Fruit fly (Drosophila melanogaster) whole organism, embryonic: ENCODE measurements around the gene alphaSnap.

ENCODE experiments used
- Ada2b ChIP-seq: fragments of 200-800 bp; sonication (Bioruptor generic); IDR thresholded peaks from 2 replicates; pipeline ENCODE4 v1.3.6; 2022; ENCODE audit warnings: missing biosample characterization, missing genetic modification characterization
- B-H2 ChIP-seq: fragments of 200-800 bp; sonication (Bioruptor generic); optimal IDR thresholded peaks from 2 replicates; lab custom pipeline; 2018; ENCODE audit warnings: missing biosample characterization, mild to moderate bottlenecking, missing genetic modification characterization
- CG10267 ChIP-seq: fragments of 200-800 bp; sonication (Bioruptor generic); optimal IDR thresholded peaks from 2 replicates; lab custom pipeline; 2018; ENCODE audit warnings: missing biosample characterization, mild to moderate bottlenecking, missing genetic modification characterization, moderate library complexity
- CG13123 ChIP-seq: fragments of 200-800 bp; sonication (Bioruptor generic); optimal IDR thresholded peaks from 2 replicates; lab custom pipeline; 2016; ENCODE audit warnings: missing biosample characterization, missing genetic modification characterization
- CG13624 ChIP-seq: fragments of 200-800 bp; sonication (Bioruptor generic); optimal IDR thresholded peaks from 2 replicates; lab custom pipeline; 2016; ENCODE audit warnings: missing biosample characterization, missing genetic modification characterization
- CG14014 ChIP-seq: fragments of 200-800 bp; sonication (Bioruptor generic); IDR thresholded peaks from 2 replicates; pipeline ENCODE4 v1.3.6; 2022; ENCODE audit warnings: missing biosample characterization, missing genetic modification characterization
- CG14441 ChIP-seq: fragments of 200-800 bp; sonication (Bioruptor generic); IDR thresholded peaks from 2 replicates; pipeline ENCODE4 v1.3.6; 2022; ENCODE audit warnings: missing biosample characterization, missing genetic modification characterization
- CG14710 ChIP-seq: fragments of 200-800 bp; sonication (Bioruptor generic); optimal IDR thresholded peaks from 3 replicates; lab custom pipeline; 2019; ENCODE audit warnings: missing biosample characterization, mild to moderate bottlenecking, missing genetic modification characterization, moderate library complexity
- CG15514 ChIP-seq: fragments of 200-800 bp; sonication (Bioruptor generic); optimal IDR thresholded peaks from 3 replicates; lab custom pipeline; 2017; ENCODE audit warnings: missing biosample characterization, missing genetic modification characterization, mild to moderate bottlenecking, moderate library complexity, missing genetic modification reagents
- CG2120 ChIP-seq: fragments of 200-800 bp; sonication (Bioruptor generic); optimal IDR thresholded peaks from 3 replicates; lab custom pipeline; 2016; ENCODE audit warnings: missing biosample characterization, missing genetic modification characterization
- CG32532 ChIP-seq: fragments of 200-800 bp; sonication (Bioruptor generic); IDR thresholded peaks from 2 replicates; pipeline ENCODE4 v1.3.6; 2022; ENCODE audit warnings: missing biosample characterization, missing genetic modification characterization
- CG6813 ChIP-seq: fragments of 200-800 bp; sonication (Bioruptor generic); optimal IDR thresholded peaks from 2 replicates; lab custom pipeline; 2017; ENCODE audit warnings: missing biosample characterization, missing genetic modification characterization, mild to moderate bottlenecking, moderate library complexity, missing genetic modification reagents
- CG6854 ChIP-seq: fragments of 200-800 bp; sonication (Bioruptor generic); optimal IDR thresholded peaks from 3 replicates; lab custom pipeline; 2017; ENCODE audit warnings: missing biosample characterization, mild to moderate bottlenecking, missing genetic modification characterization
- CG7372 ChIP-seq: fragments of 200-800 bp; sonication (Bioruptor generic); IDR thresholded peaks from 2 replicates; pipeline ENCODE4 v1.3.6; 2022; ENCODE audit warnings: missing biosample characterization, missing genetic modification characterization
- CG7556 ChIP-seq: fragments of 200-800 bp; sonication (Bioruptor generic); optimal IDR thresholded peaks from 2 replicates; lab custom pipeline; 2017; ENCODE audit warnings: missing biosample characterization, mild to moderate bottlenecking, missing genetic modification characterization
- CG8388 ChIP-seq: fragments of 200-800 bp; sonication (Bioruptor generic); optimal IDR thresholded peaks from 2 replicates; lab custom pipeline; 2019; ENCODE audit warnings: missing biosample characterization, mild to moderate bottlenecking, missing genetic modification characterization, moderate library complexity
- CG9876 ChIP-seq: fragments of 200-800 bp; sonication (Bioruptor generic); optimal IDR thresholded peaks from 2 replicates; lab custom pipeline; 2016; ENCODE audit warnings: missing biosample characterization, missing genetic modification characterization
- Ets65A ChIP-seq: fragments of 200-800 bp; sonication (Bioruptor generic); peaks from one replicate; lab custom pipeline; 2016; ENCODE audit warnings: missing biosample characterization, missing genetic modification characterization
- Hr51 ChIP-seq, 2 experiments: fragments of 200-800 bp; sonication (Bioruptor generic); optimal IDR thresholded peaks; 2 replicates in 1 of 2; 3 replicates in 1 of 2; lab custom pipeline; 2016 to 2018; ENCODE audit warnings: missing biosample characterization in 2 of 2, missing genetic modification characterization in 2 of 2, mild to moderate bottlenecking in 1 of 2, moderate library complexity in 1 of 2
- Kr ChIP-seq: fragments of 200-800 bp; sonication (Bioruptor generic); optimal IDR thresholded peaks from 2 replicates; lab custom pipeline; 2017; ENCODE audit warnings: missing biosample characterization, mild to moderate bottlenecking, missing genetic modification characterization
- Max ChIP-seq: fragments of 200-800 bp; sonication (Bioruptor generic); optimal IDR thresholded peaks from 2 replicates; lab custom pipeline; 2016; ENCODE audit warnings: missing biosample characterization, mild to moderate bottlenecking, missing genetic modification characterization
- Mes4 ChIP-seq: fragments of 200-800 bp; sonication (Bioruptor generic); optimal IDR thresholded peaks from 2 replicates; lab custom pipeline; 2016; ENCODE audit warnings: missing biosample characterization, missing genetic modification characterization
- NK7.1 ChIP-seq: fragments of 200-800 bp; sonication (Bioruptor generic); optimal IDR thresholded peaks from 3 replicates; lab custom pipeline; 2016; ENCODE audit warnings: missing biosample characterization, missing genetic modification characterization
- Nf-YA ChIP-seq: fragments of 200-800 bp; sonication (Bioruptor generic); IDR thresholded peaks from 2 replicates; pipeline ENCODE4 v1.3.6; 2022; ENCODE audit warnings: missing biosample characterization, missing genetic modification characterization
- PHDP ChIP-seq: fragments of 200-800 bp; sonication (Bioruptor generic); optimal IDR thresholded peaks from 3 replicates; lab custom pipeline; 2018; ENCODE audit warnings: missing biosample characterization, mild to moderate bottlenecking, missing genetic modification characterization, moderate library complexity
- Ptx1 ChIP-seq: fragments of 200-800 bp; sonication (Bioruptor generic); IDR thresholded peaks from 2 replicates; pipeline ENCODE4 v1.3.6; 2022; ENCODE audit warnings: missing biosample characterization, missing genetic modification characterization
- Rx ChIP-seq: fragments of 200-800 bp; sonication (Bioruptor generic); IDR thresholded peaks from 2 replicates; pipeline ENCODE4 v1.3.6; 2022; ENCODE audit warnings: missing biosample characterization, missing genetic modification characterization
- Sox100B ChIP-seq: fragments of 200-800 bp; sonication (Bioruptor generic); optimal IDR thresholded peaks from 3 replicates; lab custom pipeline; 2018; ENCODE audit warnings: missing biosample characterization, mild to moderate bottlenecking, missing genetic modification characterization
- Stat92E ChIP-seq, 3 experiments: fragments of >200 bp in 2 of 3; fragments of 200-800 bp in 1 of 3; sonication (Bioruptor generic) in 1 of 3; optimal IDR thresholded peaks; 2 replicates each; lab custom pipeline; 2017 to 2019; ENCODE audit warnings: missing biosample characterization in 3 of 3, missing genetic modification characterization in 3 of 3, mild to moderate bottlenecking in 1 of 3, moderate library complexity in 1 of 3
- abd-A ChIP-seq: fragments of 200-800 bp; sonication (Bioruptor generic); optimal IDR thresholded peaks from 3 replicates; lab custom pipeline; 2019; ENCODE audit warnings: missing biosample characterization, mild to moderate bottlenecking, missing genetic modification characterization, moderate library complexity
- ac ChIP-seq: fragments of 200-800 bp; sonication (Bioruptor generic); optimal IDR thresholded peaks from 3 replicates; lab custom pipeline; 2017; ENCODE audit warnings: missing biosample characterization, mild to moderate bottlenecking, missing genetic modification characterization
- bsh ChIP-seq, 2 experiments: fragments of 200-800 bp; sonication (Bioruptor generic); optimal IDR thresholded peaks; 2 replicates each; lab custom pipeline; 2017 to 2018; ENCODE audit warnings: mild to moderate bottlenecking in 2 of 2, missing biosample characterization in 2 of 2, missing genetic modification characterization in 2 of 2, moderate library complexity in 1 of 2
- cas ChIP-seq: fragments of 200-800 bp; sonication (Bioruptor generic); IDR thresholded peaks from 2 replicates; pipeline ENCODE4 v1.3.6; 2022; ENCODE audit warnings: missing biosample characterization, missing genetic modification characterization
- cg ChIP-seq: fragments of 200-800 bp; sonication (Bioruptor generic); optimal IDR thresholded peaks from 3 replicates; lab custom pipeline; 2019; ENCODE audit warnings: missing biosample characterization, mild to moderate bottlenecking, missing genetic modification characterization, moderate library complexity
- chm ChIP-seq: fragments of 200-800 bp; sonication (Bioruptor generic); IDR thresholded peaks from 2 replicates; pipeline ENCODE4 v1.3.6; 2022; ENCODE audit warnings: missing biosample characterization, missing genetic modification characterization
- dan ChIP-seq: fragments of 200-800 bp; sonication (Bioruptor generic); IDR thresholded peaks from 2 replicates; pipeline ENCODE4 v1.3.6; 2022; ENCODE audit warnings: missing biosample characterization, missing genetic modification characterization
- dysf ChIP-seq: fragments of 200-800 bp; sonication (Bioruptor generic); IDR thresholded peaks from 3 replicates; pipeline ENCODE4 v1.3.6; 2022; ENCODE audit warnings: missing biosample characterization, missing genetic modification characterization
- fd64A ChIP-seq: fragments of 200-800 bp; sonication (Bioruptor generic); optimal IDR thresholded peaks from 3 replicates; lab custom pipeline; 2018; ENCODE audit warnings: missing biosample characterization, mild to moderate bottlenecking, missing genetic modification characterization
- fu2 ChIP-seq: fragments of 200-800 bp; sonication (Bioruptor generic); optimal IDR thresholded peaks from 2 replicates; lab custom pipeline; 2016; ENCODE audit warnings: missing biosample characterization, missing genetic modification characterization
- gce ChIP-seq: fragments of 200-800 bp; sonication (Bioruptor generic); IDR thresholded peaks from 3 replicates; pipeline ENCODE4 v1.3.6; 2022; ENCODE audit warnings: missing biosample characterization, missing genetic modification characterization
- her ChIP-seq: fragments of 200-800 bp; sonication (Bioruptor generic); optimal IDR thresholded peaks from 2 replicates; lab custom pipeline; 2016; ENCODE audit warnings: missing biosample characterization, missing genetic modification characterization
- nmo ChIP-seq: fragments of 200-800 bp; sonication (Bioruptor generic); optimal IDR thresholded peaks from 2 replicates; lab custom pipeline; 2018; ENCODE audit warnings: missing biosample characterization, mild to moderate bottlenecking, missing genetic modification characterization, moderate library complexity
- pum ChIP-seq: fragments of 200-800 bp; sonication (Bioruptor generic); optimal IDR thresholded peaks from 2 replicates; lab custom pipeline; 2016; ENCODE audit warnings: missing biosample characterization, missing genetic modification characterization
- schlank ChIP-seq: fragments of 200-800 bp; sonication (Bioruptor generic); optimal IDR thresholded peaks from 2 replicates; lab custom pipeline; 2018; ENCODE audit warnings: missing biosample characterization, mild to moderate bottlenecking, missing genetic modification characterization
- so ChIP-seq: fragments of 200-800 bp; sonication (Bioruptor generic); IDR thresholded peaks from 3 replicates; pipeline ENCODE4 v1.3.6; 2022; ENCODE audit warnings: missing biosample characterization, missing genetic modification characterization
- tin ChIP-seq: fragments of 200-800 bp; sonication (Bioruptor generic); optimal IDR thresholded peaks from 3 replicates; lab custom pipeline; 2016; ENCODE audit warnings: missing biosample characterization, missing genetic modification characterization
- unc-4 ChIP-seq: fragments of 200-800 bp; sonication (Bioruptor generic); IDR thresholded peaks from 2 replicates; pipeline ENCODE4 v1.3.6; 2022; ENCODE audit warnings: missing biosample characterization, missing genetic modification characterization; ENCODE audit not compliant: partially characterized antibody
- z ChIP-seq: fragments of 200-800 bp; sonication (Bioruptor generic); IDR thresholded peaks from 3 replicates; pipeline ENCODE4 v1.3.6; 2022; ENCODE audit warnings: missing biosample characterization, missing genetic modification characterization

The alphaSnap gene

dm6 chr3L:20309758-20310733, 3.4 kb upstream of the alphaSnap start (continued):
- no peak for TF ChIP-seq chm
- TF ChIP-seq CG9876 (GFP tag; lab: Kevin White, UChicago), result peak; percentile 56
- TF ChIP-seq Kr (GFP tag; lab: Kevin White, UChicago), result no peak
- TF ChIP-seq CG7372 (GFP tag; lab: Robert Waterston, UW), result no peak
- no peak for TF ChIP-seq CG8388 (GFP tag; lab: Kevin White, UChicago)
- TF ChIP-seq tin (GFP tag; lab: Kevin White, UChicago), result peak; percentile 52
- peak; percentile 72 for TF ChIP-seq her (GFP tag; lab: Kevin White, UChicago)
- TF ChIP-seq Mes4 (GFP tag; lab: Kevin White, UChicago), result no peak
- TF ChIP-seq CG13624 (GFP tag; lab: Kevin White, UChicago), result peak; percentile 80
- peak; percentile 95 for TF ChIP-seq Ets65A
- TF ChIP-seq CG2120 (GFP tag; lab: Kevin White, UChicago), result peak; percentile 75
- no peak for TF ChIP-seq NK7.1 (GFP tag; lab: Kevin White, UChicago)
- TF ChIP-seq Max (GFP tag; lab: Kevin White, UChicago), result peak; percentile 19
- no peak for TF ChIP-seq CG6813 (GFP tag; lab: Kevin White, UChicago)
- TF ChIP-seq Rx (GFP tag; lab: Robert Waterston, UW), result no peak
- no peak for TF ChIP-seq so (GFP tag; lab: Robert Waterston, UW)
- 0 out of 2 replicates have a peak, but pooled peaks have one; percentile 14 for TF ChIP-seq CG14014 (GFP tag; lab: Robert Waterston, UW)
- peak; percentile 50 for TF ChIP-seq B-H2 (GFP tag; lab: Kevin White, UChicago)
- no peak for TF ChIP-seq CG13123
- TF ChIP-seq Stat92E (GFP tag; optimal IDR thresholded peaks at IDR 0.05; lab: Kevin White, UChicago), result no peak
- TF ChIP-seq CG14441, result peak; percentile 30; the same call in 1 of the 2 replicates
- TF ChIP-seq z (GFP tag; lab: Robert Waterston, UW), result no peak
- peak; percentile 88 for TF ChIP-seq CG15514 (GFP tag; lab: Kevin White, UChicago)
- no peak for TF ChIP-seq fd64A (GFP tag; lab: Kevin White, UChicago)
- TF ChIP-seq unc-4, result peak; percentile 85
- TF ChIP-seq dan (GFP tag; lab: Robert Waterston, UW), result no peak
- no peak; the same call in 1 of the 2 replicates for TF ChIP-seq Nf-YA (GFP tag; lab: Robert Waterston, UW)
- no peak for TF ChIP-seq CG7556 (GFP tag; lab: Kevin White, UChicago)
- TF ChIP-seq schlank (tag; lab: Kevin White, UChicago), result no peak
- TF ChIP-seq Sox100B, result no peak
- TF ChIP-seq dysf (GFP tag; lab: Robert Waterston, UW), result peak; percentile 34; the same call in 1 of the 3 replicates
- peak in 1 of 2 experiments; percentile 14 for TF ChIP-seq bsh (GFP tag; optimal IDR thresholded peaks at IDR 0.05; lab: Kevin White, UChicago)
- no peak for TF ChIP-seq abd-A (tag; lab: Kevin White, UChicago)
- 0 out of 2 replicates have a peak, but pooled peaks have one; percentile 22 for TF ChIP-seq cas (GFP tag; lab: Robert Waterston, UW)
- TF ChIP-seq CG32532 (GFP tag; lab: Robert Waterston, UW), result peak; percentile 62; the same call in 1 of the 2 replicates
- peak in 1 of 2 experiments; percentile 42 for TF ChIP-seq Hr51 (GFP tag; optimal IDR thresholded peaks at IDR 0.05; lab: Kevin White, UChicago)
- peak; percentile 65 for TF ChIP-seq fu2 (GFP tag; lab: Kevin White, UChicago)
- peak; percentile 22; the same call in 1 of the 2 replicates for TF ChIP-seq Ptx1 (GFP tag; lab: Robert Waterston, UW)
- peak; percentile 99 for TF ChIP-seq CG10267 (tag; lab: Kevin White, UChicago)
- TF ChIP-seq CG6854 (GFP tag; lab: Kevin White, UChicago), result no peak
- TF ChIP-seq cg (GFP tag; lab: Kevin White, UChicago), result peak; percentile 71
- TF ChIP-seq Ada2b (GFP tag; lab: Robert Waterston, UW), result 0 out of 2 replicates have a peak, but pooled peaks have one; percentile 13
- no peak for TF ChIP-seq PHDP (tag; lab: Kevin White, UChicago)
- TF ChIP-seq CG14710 (tag; lab: Kevin White, UChicago), result peak; percentile 80
- no peak for TF ChIP-seq gce (GFP tag; lab: Robert Waterston, UW)
- TF ChIP-seq pum (GFP tag; lab: Kevin White, UChicago), result peak; percentile 60
- no peak for TF ChIP-seq ac (GFP tag; lab: Kevin White, UChicago)
- TF ChIP-seq nmo, result peak; percentile 58
